Worm (Caenorhabditis elegans) whole organism, L1 larva: ENCODE measurements around the gene aat-8.

Experiments
- ama-1 ChIP-seq: fragments of 150-350 bp; optimal IDR thresholded peaks from 2 replicates; lab custom pipeline; 2014
- ceh-82 ChIP-seq, 3 experiments: fragments of 150-350 bp in 1 of 3; sonication (generic microtip) in 2 of 3; optimal IDR thresholded peaks; 2 replicates each; lab custom pipeline; 2014 to 2017; ENCODE audit warnings: missing biosample characterization in 3 of 3, missing genetic modification characterization in 3 of 3
- dpl-1 ChIP-seq, 3 experiments: fragments of 150-350 bp in 2 of 3; sonication (generic microtip) in 1 of 3; optimal IDR thresholded peaks; 2 replicates each; lab custom pipeline; 2014 to 2017; ENCODE audit warnings: missing biosample characterization in 3 of 3, missing genetic modification characterization in 3 of 3, missing genetic modification reagents in 3 of 3
- elt-2 ChIP-seq: sonication (generic microtip); optimal IDR thresholded peaks from 2 replicates; lab custom pipeline; 2016; ENCODE audit warnings: missing genetic modification characterization, mild to moderate bottlenecking, inconsistent platforms, missing compliant biosample characterization, missing genetic modification reagents
- elt-3 ChIP-seq, 6 experiments: fragments of 150-350 bp in 1 of 6; sonication (generic microtip); optimal IDR thresholded peaks; 2 replicates each; lab custom pipeline; 2017 to 2018; ENCODE audit warnings: missing biosample characterization in 6 of 6, missing genetic modification characterization in 6 of 6, inconsistent platforms in 1 of 6
- lin-13 ChIP-seq: fragments of 150-350 bp; optimal IDR thresholded peaks from 2 replicates; lab custom pipeline; 2014; ENCODE audit warnings: missing biosample characterization, missing genetic modification reagents, missing genetic modification characterization
- lin-39 ChIP-seq: fragments of 150-350 bp; optimal IDR thresholded peaks from 2 replicates; lab custom pipeline; 2014; ENCODE audit warnings: missing biosample characterization, missing genetic modification reagents, missing genetic modification characterization
- nhr-20 ChIP-seq: sonication (generic microtip); optimal IDR thresholded peaks from 2 replicates; lab custom pipeline; 2016; ENCODE audit warnings: mild to moderate bottlenecking, missing genetic modification characterization, missing compliant biosample characterization
- nhr-76 ChIP-seq: sonication (generic microtip); optimal IDR thresholded peaks from 2 replicates; lab custom pipeline; 2017; ENCODE audit warnings: missing biosample characterization, missing genetic modification characterization
- pax-3 ChIP-seq: fragments of 200-800 bp; sonication (Bioruptor generic); optimal IDR thresholded peaks from 2 replicates; lab custom pipeline; 2018; ENCODE audit warnings: mild to moderate bottlenecking, missing genetic modification characterization, moderate library complexity, missing compliant biosample characterization
- snu-23 ChIP-seq: sonication (generic microtip); optimal IDR thresholded peaks from 2 replicates; lab custom pipeline; 2016; ENCODE audit warnings: missing genetic modification characterization, missing compliant biosample characterization
- sox-4 ChIP-seq: sonication (generic microtip); optimal IDR thresholded peaks from 2 replicates; lab custom pipeline; 2016; ENCODE audit warnings: missing genetic modification characterization, missing compliant biosample characterization

DNA sequence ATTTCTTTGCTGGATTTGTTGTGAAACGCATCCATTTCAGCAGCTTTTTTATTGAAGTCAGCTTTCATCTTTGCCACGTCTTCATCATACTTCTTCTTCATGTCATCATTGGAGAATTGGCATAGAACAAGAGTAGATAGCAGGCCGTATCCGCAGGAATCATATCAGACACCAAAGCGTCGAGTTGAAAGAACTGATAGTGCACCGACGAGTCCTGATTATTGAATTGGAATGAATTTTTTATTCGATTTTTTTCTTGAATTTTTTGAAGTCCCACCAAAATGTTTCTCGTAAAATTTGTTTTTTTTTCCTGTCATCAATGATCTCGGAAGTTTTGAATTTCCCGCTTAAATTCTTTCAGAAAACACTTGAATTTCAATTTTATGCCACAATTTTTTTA, 41.5 kb upstream of the aat-8 start, which contains the start of gene F56D6.11:
- TF ChIP-seq sox-4, result no peak
- TF ChIP-seq dpl-1 (GFP tag; optimal IDR thresholded peaks at IDR 0.05; lab: Kevin White, UChicago), result no peak
- TF ChIP-seq lin-39 (tag; lab: Kevin White, UChicago), result no peak
- TF ChIP-seq ceh-82 (tag; optimal IDR thresholded peaks at IDR 0.05; lab: Kevin White, UChicago), result no peak
- no peak for TF ChIP-seq nhr-20 (tag; lab: Kevin White, UChicago)
- TF ChIP-seq snu-23 (GFP tag; lab: Kevin White, UChicago), result no peak
- no peak for TF ChIP-seq elt-2 (tag; lab: Kevin White, UChicago)
- TF ChIP-seq elt-3 (tag; optimal IDR thresholded peaks at IDR 0.05; lab: Kevin White, UChicago), result no peak
- TF ChIP-seq ama-1 (lab: Kevin White, UChicago), result no peak
- no peak for TF ChIP-seq lin-13 (GFP tag; lab: Kevin White, UChicago)
- TF ChIP-seq nhr-76 (tag; lab: Kevin White, UChicago), result no peak
- TF ChIP-seq pax-3, result no peak
